Fruit fly (Drosophila melanogaster) whole organism, embryonic: ENCODE results near the gene CG13996.
A peak's percentile ranks its signal among the peaks of the same experiment; 100 is the strongest.

Source experiments
- B-H2 ChIP-seq: fragments of 200-800 bp; sonication (Bioruptor generic); optimal IDR thresholded peaks from 2 replicates; lab custom pipeline; 2018; ENCODE audit warnings: missing biosample characterization, mild to moderate bottlenecking, missing genetic modification characterization
- BEAF-32 ChIP-seq: fragments of 200-800 bp; sonication (Bioruptor generic); optimal IDR thresholded peaks from 3 replicates; lab custom pipeline; 2017; ENCODE audit warnings: missing biosample characterization, missing genetic modification characterization, mild to moderate bottlenecking, moderate library complexity, missing genetic modification reagents
- CG10147 ChIP-seq: fragments of 200-800 bp; sonication (Bioruptor generic); optimal IDR thresholded peaks from 2 replicates; lab custom pipeline; 2019; ENCODE audit warnings: missing biosample characterization, mild to moderate bottlenecking, missing genetic modification characterization, moderate library complexity
- CG10431 ChIP-seq: fragments of 200-800 bp; sonication (Bioruptor generic); optimal IDR thresholded peaks from 3 replicates; lab custom pipeline; 2018; ENCODE audit warnings: missing biosample characterization, mild to moderate bottlenecking, missing genetic modification characterization
- CG10462 ChIP-seq: fragments of 200-800 bp; sonication (Bioruptor generic); optimal IDR thresholded peaks from 2 replicates; lab custom pipeline; 2016; ENCODE audit warnings: missing biosample characterization, missing genetic modification characterization
- CG10543 ChIP-seq: fragments of 200-800 bp; sonication (Bioruptor generic); optimal IDR thresholded peaks from 3 replicates; lab custom pipeline; 2017; ENCODE audit warnings: missing biosample characterization, mild to moderate bottlenecking, missing genetic modification characterization, moderate library complexity
- CG10979 ChIP-seq: fragments of 200-800 bp; sonication (Bioruptor generic); optimal IDR thresholded peaks from 2 replicates; lab custom pipeline; 2018; ENCODE audit warnings: missing biosample characterization, mild to moderate bottlenecking, missing genetic modification characterization, moderate library complexity
- CG11093 ChIP-seq: fragments of 200-800 bp; sonication (Bioruptor generic); IDR thresholded peaks from 3 replicates; pipeline ENCODE4 v1.3.6; 2022; ENCODE audit warnings: missing biosample characterization, missing genetic modification characterization
- CG11456 ChIP-seq: fragments of 200-800 bp; sonication (Bioruptor generic); IDR thresholded peaks from 3 replicates; pipeline ENCODE4 v1.3.6; 2022; ENCODE audit warnings: missing biosample characterization, missing genetic modification characterization
- CG12236 ChIP-seq: fragments of 200-800 bp; sonication (Bioruptor generic); optimal IDR thresholded peaks from 2 replicates; lab custom pipeline; 2016; ENCODE audit warnings: missing biosample characterization, missing genetic modification characterization
- CG12391 ChIP-seq: fragments of 200-800 bp; sonication (Bioruptor generic); optimal IDR thresholded peaks from 3 replicates; lab custom pipeline; 2018; ENCODE audit warnings: missing biosample characterization, mild to moderate bottlenecking, missing genetic modification characterization, moderate library complexity
- CG16863 ChIP-seq: fragments of 200-800 bp; sonication (Bioruptor generic); optimal IDR thresholded peaks from 3 replicates; lab custom pipeline; 2016; ENCODE audit warnings: missing biosample characterization, missing genetic modification characterization
- CG17186 ChIP-seq: fragments of 200-800 bp; sonication (Bioruptor generic); optimal IDR thresholded peaks from 3 replicates; lab custom pipeline; 2017; ENCODE audit warnings: missing biosample characterization, missing genetic modification reagents, missing genetic modification characterization
- CG2199 ChIP-seq: fragments of 200-800 bp; sonication (Bioruptor generic); IDR thresholded peaks from 3 replicates; pipeline ENCODE4 v1.3.6; 2022; ENCODE audit warnings: missing biosample characterization, missing genetic modification characterization
- CG31224 ChIP-seq: fragments of 200-800 bp; sonication (Bioruptor generic); IDR thresholded peaks from 2 replicates; pipeline ENCODE4 v1.3.6; 2022; ENCODE audit warnings: missing biosample characterization, missing genetic modification characterization
- CG32772 ChIP-seq: fragments of 200-800 bp; sonication (Bioruptor generic); IDR thresholded peaks from 2 replicates; pipeline ENCODE4 v1.3.6; 2022; ENCODE audit warnings: missing biosample characterization, missing genetic modification characterization
- CG34376 ChIP-seq: fragments of 200-800 bp; sonication (Bioruptor generic); optimal IDR thresholded peaks from 2 replicates; lab custom pipeline; 2018; ENCODE audit warnings: missing biosample characterization, mild to moderate bottlenecking, missing genetic modification characterization
- CG3726 ChIP-seq: fragments of 200-800 bp; sonication (Bioruptor generic); IDR thresholded peaks from 3 replicates; pipeline ENCODE4, ENCODE4 v1.3.6; 2022; ENCODE audit warnings: missing biosample characterization, missing genetic modification characterization
- CG4730 ChIP-seq: fragments of 200-800 bp; sonication (Bioruptor generic); IDR thresholded peaks from 2 replicates; pipeline ENCODE4 v1.3.6; 2022; ENCODE audit warnings: missing biosample characterization, missing genetic modification characterization
- CG5180 ChIP-seq: fragments of 200-800 bp; sonication (Bioruptor generic); optimal IDR thresholded peaks from 3 replicates; lab custom pipeline; 2017; ENCODE audit warnings: missing biosample characterization, missing genetic modification characterization, mild to moderate bottlenecking, moderate library complexity, missing genetic modification reagents
- CG6175 ChIP-seq: fragments of 200-800 bp; sonication (Bioruptor generic); IDR thresholded peaks from 3 replicates; pipeline ENCODE4 v1.3.6; 2022; ENCODE audit warnings: missing biosample characterization, missing genetic modification characterization
- CG6791 ChIP-seq: fragments of 200-800 bp; sonication (Bioruptor generic); IDR thresholded peaks from 3 replicates; pipeline ENCODE4 v1.3.6; 2022; ENCODE audit warnings: missing biosample characterization, missing genetic modification characterization; ENCODE audit not compliant: partially characterized antibody
- CG7357 ChIP-seq: fragments of 200-800 bp; sonication (Bioruptor generic); IDR thresholded peaks from 3 replicates; pipeline ENCODE4 v1.3.6; 2022; ENCODE audit warnings: missing biosample characterization, missing genetic modification characterization
- CG7786 ChIP-seq: fragments of 200-800 bp; sonication (Bioruptor generic); optimal IDR thresholded peaks from 2 replicates; lab custom pipeline; 2016; ENCODE audit warnings: missing biosample characterization, missing genetic modification characterization
- CG8359 ChIP-seq: fragments of 200-800 bp; sonication (Bioruptor generic); optimal IDR thresholded peaks from 2 replicates; lab custom pipeline; 2017; ENCODE audit warnings: missing biosample characterization, mild to moderate bottlenecking, missing genetic modification characterization, borderline replicate concordance
- CG8478 ChIP-seq: fragments of >200 bp; optimal IDR thresholded peaks from 2 replicates; lab custom pipeline; 2018
- CG9797 ChIP-seq: fragments of 200-800 bp; sonication (Bioruptor generic); optimal IDR thresholded peaks from 3 replicates; lab custom pipeline; 2018; ENCODE audit warnings: missing biosample characterization, mild to moderate bottlenecking, missing genetic modification characterization
- CG9876 ChIP-seq: fragments of 200-800 bp; sonication (Bioruptor generic); optimal IDR thresholded peaks from 2 replicates; lab custom pipeline; 2016; ENCODE audit warnings: missing biosample characterization, missing genetic modification characterization
- CrebB ChIP-seq: fragments of 200-800 bp; sonication (Bioruptor generic); optimal IDR thresholded peaks from 3 replicates; lab custom pipeline; 2018; ENCODE audit warnings: missing biosample characterization, mild to moderate bottlenecking, missing genetic modification characterization
- D19B ChIP-seq: fragments of 200-800 bp; sonication (Bioruptor generic); optimal IDR thresholded peaks from 2 replicates; lab custom pipeline; 2017; ENCODE audit warnings: missing biosample characterization, mild to moderate bottlenecking, missing genetic modification characterization
- Drgx ChIP-seq: fragments of 200-800 bp; sonication (Bioruptor generic); IDR thresholded peaks from 2 replicates; pipeline ENCODE4 v1.3.6; 2022; ENCODE audit warnings: missing biosample characterization, missing genetic modification characterization
- Fer1 ChIP-seq: fragments of 200-800 bp; sonication (Bioruptor generic); optimal IDR thresholded peaks from 2 replicates; lab custom pipeline; 2017; ENCODE audit warnings: missing biosample characterization, mild to moderate bottlenecking, missing genetic modification characterization
- Hand ChIP-seq: fragments of 200-800 bp; sonication (Bioruptor generic); optimal IDR thresholded peaks from 2 replicates; lab custom pipeline; 2017; ENCODE audit warnings: mild to moderate bottlenecking, missing biosample characterization, missing genetic modification reagents, missing genetic modification characterization
- Med ChIP-seq: fragments of 200-800 bp; sonication (Bioruptor generic); peaks from one replicate; lab custom pipeline; 2016; ENCODE audit warnings: missing biosample characterization, missing genetic modification characterization, mild to moderate bottlenecking, inconsistent platforms, moderate library complexity
- Meics ChIP-seq: fragments of 200-800 bp; sonication (Bioruptor generic); optimal IDR thresholded peaks from 2 replicates; lab custom pipeline; 2017; ENCODE audit warnings: missing biosample characterization, mild to moderate bottlenecking, missing genetic modification characterization
- Mes4 ChIP-seq: fragments of 200-800 bp; sonication (Bioruptor generic); optimal IDR thresholded peaks from 2 replicates; lab custom pipeline; 2016; ENCODE audit warnings: missing biosample characterization, missing genetic modification characterization
- Myb ChIP-seq: fragments of 200-800 bp; sonication (Bioruptor generic); optimal IDR thresholded peaks from 2 replicates; lab custom pipeline; 2016; ENCODE audit warnings: missing biosample characterization, missing genetic modification characterization
- Sin3A ChIP-seq: fragments of >200 bp; optimal IDR thresholded peaks from 2 replicates; lab custom pipeline; 2018
- Xrp1 ChIP-seq: fragments of 200-800 bp; sonication (Bioruptor generic); IDR thresholded peaks from 2 replicates; pipeline ENCODE4 v1.3.6; 2022; ENCODE audit warnings: missing biosample characterization, missing genetic modification characterization
- az2 ChIP-seq: fragments of 200-800 bp; sonication (Bioruptor generic); optimal IDR thresholded peaks from 3 replicates; lab custom pipeline; 2016; ENCODE audit warnings: missing biosample characterization, missing genetic modification characterization
- bcd ChIP-seq: fragments of 200-800 bp; sonication (Bioruptor generic); optimal IDR thresholded peaks from 2 replicates; lab custom pipeline; 2017; ENCODE audit warnings: missing biosample characterization, mild to moderate bottlenecking, missing genetic modification characterization
- btn ChIP-seq: fragments of 200-800 bp; sonication (Bioruptor generic); optimal IDR thresholded peaks from 2 replicates; lab custom pipeline; 2016; ENCODE audit warnings: missing biosample characterization, missing genetic modification characterization
- cas ChIP-seq: fragments of 200-800 bp; sonication (Bioruptor generic); IDR thresholded peaks from 2 replicates; pipeline ENCODE4 v1.3.6; 2022; ENCODE audit warnings: missing biosample characterization, missing genetic modification characterization
- fu2 ChIP-seq: fragments of 200-800 bp; sonication (Bioruptor generic); optimal IDR thresholded peaks from 2 replicates; lab custom pipeline; 2016; ENCODE audit warnings: missing biosample characterization, missing genetic modification characterization
- h ChIP-seq: fragments of >200 bp; optimal IDR thresholded peaks from 2 replicates; lab custom pipeline; 2017
- kay ChIP-seq: fragments of 200-800 bp; sonication (Bioruptor generic); optimal IDR thresholded peaks from 2 replicates; lab custom pipeline; 2016; ENCODE audit warnings: missing biosample characterization, missing genetic modification characterization
- lilli ChIP-seq: fragments of 200-800 bp; sonication (Bioruptor generic); optimal IDR thresholded peaks from 3 replicates; lab custom pipeline; 2016; ENCODE audit warnings: missing biosample characterization, missing genetic modification characterization
- pros ChIP-seq: fragments of 200-800 bp; sonication (Bioruptor generic); optimal IDR thresholded peaks from 3 replicates; lab custom pipeline; 2019; ENCODE audit warnings: missing biosample characterization, mild to moderate bottlenecking, missing genetic modification characterization, moderate library complexity
- salm ChIP-seq: fragments of 200-800 bp; sonication (Bioruptor generic); optimal IDR thresholded peaks from 2 replicates; lab custom pipeline; 2018; ENCODE audit warnings: missing biosample characterization, mild to moderate bottlenecking, missing genetic modification characterization
- sima ChIP-seq: fragments of 200-800 bp; sonication (Bioruptor generic); optimal IDR thresholded peaks from 2 replicates; lab custom pipeline; 2016; ENCODE audit warnings: missing biosample characterization, missing genetic modification characterization
- slbo ChIP-seq: fragments of 200-800 bp; sonication (Bioruptor generic); IDR thresholded peaks from 2 replicates; pipeline ENCODE4 v1.3.6; 2022; ENCODE audit warnings: missing biosample characterization, missing genetic modification characterization
- tx ChIP-seq: fragments of 200-800 bp; sonication (Bioruptor generic); optimal IDR thresholded peaks from 2 replicates; lab custom pipeline; 2016; ENCODE audit warnings: missing biosample characterization, missing genetic modification characterization
- zen ChIP-seq: fragments of 200-800 bp; sonication (Bioruptor generic); optimal IDR thresholded peaks from 3 replicates; lab custom pipeline; 2018; ENCODE audit warnings: missing biosample characterization, mild to moderate bottlenecking, missing genetic modification characterization, moderate library complexity

Gene CG13996

DNA sequence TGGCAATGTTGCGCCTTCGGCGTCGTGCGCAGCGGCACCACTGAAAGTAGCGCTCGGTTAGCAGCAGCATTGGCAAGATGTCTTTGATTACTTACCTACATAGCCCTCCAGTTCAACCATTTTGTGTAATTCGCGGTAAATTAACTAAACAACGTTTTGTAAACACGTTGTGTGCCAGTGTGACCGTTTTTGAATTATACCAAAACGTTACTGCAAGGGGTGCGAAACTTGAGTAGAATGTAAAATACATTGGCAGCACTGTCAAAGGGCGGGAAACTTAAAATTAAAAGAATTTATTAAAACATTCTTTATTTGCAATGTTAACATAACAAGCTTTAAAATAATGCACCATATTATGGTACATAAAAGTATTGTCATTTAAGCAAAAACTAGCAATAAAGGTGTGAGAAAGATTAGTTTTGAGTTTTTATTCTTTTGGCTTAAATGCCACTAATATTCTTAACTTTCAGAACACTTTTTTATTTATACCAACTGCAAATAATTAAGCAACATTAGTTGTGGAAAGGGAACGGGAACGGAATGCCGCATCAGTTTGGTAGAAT lies 3.8 kb downstream of the CG13996 start, which contains the start of gene CG9107 (continued):
- TF ChIP-seq CrebB (tag; lab: Kevin White, UChicago) (no peak), az2 (GFP tag; lab: Kevin White, UChicago) (no peak), cas (no peak), CG7357 (GFP tag; lab: Robert Waterston, UW) (no peak), kay (GFP tag; lab: Kevin White, UChicago) (no peak), Med (GFP tag; lab: Kevin White, UChicago) (peak; percentile 44), CG31224 (GFP tag; lab: Robert Waterston, UW) (no peak), lilli (GFP tag; lab: Kevin White, UChicago) (no peak), zen (tag; lab: Kevin White, UChicago) (peak; percentile 22), CG10431 (GFP tag; lab: Kevin White, UChicago) (no peak), Meics (GFP tag; lab: Kevin White, UChicago) (no peak), CG4730 (GFP tag; lab: Robert Waterston, UW) (no peak), CG9797 (GFP tag; lab: Kevin White, UChicago) (peak; percentile 89), CG9876 (GFP tag; lab: Kevin White, UChicago) (no peak), CG7786 (GFP tag; lab: Kevin White, UChicago) (no peak), CG10543 (GFP tag; lab: Kevin White, UChicago) (no peak), CG10462 (GFP tag; lab: Kevin White, UChicago) (no peak), h (lab: Kevin White, UChicago) (no peak), sima (GFP tag; lab: Kevin White, UChicago) (no peak), bcd (no peak), CG12391 (tag; lab: Kevin White, UChicago) (no peak), CG10147 (GFP tag; lab: Kevin White, UChicago) (no peak), btn (GFP tag; lab: Kevin White, UChicago) (no peak), CG34376 (no peak), CG11093 (GFP tag; lab: Robert Waterston, UW) (no peak), CG11456 (GFP tag; lab: Robert Waterston, UW) (no peak), slbo (GFP tag; lab: Robert Waterston, UW) (no peak), B-H2 (GFP tag; lab: Kevin White, UChicago) (no peak), Drgx (GFP tag; lab: Robert Waterston, UW) (no peak), CG5180 (no peak), tx (GFP tag; lab: Kevin White, UChicago) (no peak), CG12236 (no peak), BEAF-32 (peak; percentile 10), CG6175 (GFP tag; lab: Robert Waterston, UW) (no peak), CG32772 (no peak), CG2199 (GFP tag; lab: Robert Waterston, UW) (no peak), pros (no peak), CG17186 (peak; percentile 58), Myb (peak; percentile 78), salm (tag; lab: Kevin White, UChicago) (no peak), CG16863 (GFP tag; lab: Kevin White, UChicago) (no peak), CG3726 (GFP tag; lab: Robert Waterston, UW) (no peak), CG8359 (no peak), CG10979 (tag; lab: Kevin White, UChicago) (no peak), Xrp1 (0 out of 2 replicates have a peak, but pooled peaks have one; percentile 31), Mes4 (GFP tag; lab: Kevin White, UChicago) (no peak), fu2 (GFP tag; lab: Kevin White, UChicago) (no peak), CG6791 (no peak), D19B (GFP tag; lab: Kevin White, UChicago) (no peak), CG8478 (lab: Kevin White, UChicago) (no peak), Sin3A (lab: Kevin White, UChicago) (peak; percentile 29), Fer1 (GFP tag; lab: Kevin White, UChicago) (no peak), Hand (GFP tag; lab: Kevin White, UChicago) (no peak)
